Worm (Caenorhabditis elegans): ENCODE data around the gene T23G7.3.
A peak's percentile ranks its signal among the peaks of the same experiment; 100 is the strongest.

T23G7.3 gene

DNA sequence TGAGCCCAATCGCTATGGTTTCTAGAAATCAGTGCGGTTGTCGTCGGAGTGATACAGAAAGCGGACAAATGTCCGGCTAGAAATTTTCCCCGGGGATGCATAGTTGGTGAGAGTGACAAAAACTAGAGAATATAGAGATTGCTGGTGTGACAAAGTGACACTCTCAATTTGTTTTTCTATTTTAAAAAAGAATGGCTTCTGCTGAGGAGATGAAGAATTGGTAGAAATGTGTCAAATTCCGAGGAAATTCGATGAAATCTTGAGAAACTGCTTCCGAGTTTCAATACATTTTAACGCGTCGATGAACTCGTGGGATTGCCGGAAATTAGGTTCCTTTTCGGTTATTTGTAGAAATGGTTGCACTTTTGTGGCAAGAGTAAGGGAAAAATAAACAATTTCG is 26.6 kb upstream of the T23G7.3 start, which contains the start of gene twk-4:
Gene twk-4, minus strand, starts transcription at position 101 of the 400 bp plus-strand sequence.
- TF ChIP-seq dmd-8 (GFP tag; IDR thresholded peaks at IDR 0.05) (no peak), D1046.2 (GFP tag; IDR thresholded peaks at IDR 0.05) (no peak)

DNA sequence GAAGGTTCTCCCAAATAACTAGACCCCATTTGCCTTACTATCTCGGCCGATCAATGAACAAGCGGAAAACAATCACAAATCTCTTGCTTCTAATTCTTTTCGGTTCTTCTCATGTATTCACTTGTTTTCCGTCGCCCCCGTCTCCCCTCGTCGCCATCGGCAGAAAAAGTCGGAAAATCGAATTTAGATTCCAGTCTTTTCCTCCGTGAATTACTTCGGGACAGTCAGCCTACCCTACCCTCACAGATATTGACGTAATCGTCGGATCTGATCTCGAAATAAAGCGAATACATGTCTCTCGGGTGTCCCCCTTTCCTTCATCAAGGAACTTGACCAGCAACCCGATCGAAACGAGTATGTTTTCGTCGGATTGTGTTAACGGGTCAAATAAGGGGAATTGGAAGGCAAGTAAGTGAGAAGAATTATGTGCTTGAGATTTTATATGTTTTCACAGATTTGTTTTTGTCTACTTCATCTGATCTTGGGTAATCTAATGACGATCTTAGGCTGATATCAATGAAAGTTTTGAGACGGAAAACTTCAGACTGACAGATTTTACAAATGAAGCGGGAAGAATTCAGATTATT is 23.0 kb upstream of the T23G7.3 start:
- TF ChIP-seq aha-1 (tag) = peak; percentile 30
- no peak for TF ChIP-seq nhr-10 (tag; optimal IDR thresholded peaks at IDR 0.05)

DNA sequence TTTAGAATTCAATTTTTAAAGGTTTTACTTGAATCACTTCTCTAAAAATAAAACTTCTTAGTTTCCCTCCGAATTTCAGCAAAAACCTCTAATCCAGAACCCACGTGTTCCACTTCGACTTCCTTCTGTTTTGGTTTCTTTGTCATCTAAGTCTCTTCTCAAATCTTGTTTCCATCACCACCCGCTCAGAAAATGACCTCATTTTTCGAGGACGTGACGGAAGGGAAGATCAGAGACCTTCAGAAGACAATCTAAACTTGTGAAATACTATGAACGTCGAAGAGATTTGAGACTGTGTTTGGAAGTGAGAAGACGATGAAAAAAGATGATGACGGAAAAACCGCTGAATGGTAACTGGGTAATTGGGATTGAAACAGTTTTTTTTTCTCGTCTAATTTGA is 22.0 kb upstream of the T23G7.3 start:
- no peak for TF ChIP-seq nhr-10 (tag; optimal IDR thresholded peaks at IDR 0.05)
- TF ChIP-seq nhr-28 (tag; optimal IDR thresholded peaks at IDR 0.05) = peak; percentile 22
- no peak for TF ChIP-seq ama-1 (optimal IDR thresholded peaks at IDR 0.05)
- peak; percentile 70 for TF ChIP-seq aha-1 (tag)
- no peak for TF ChIP-seq hif-1 (tag; optimal IDR thresholded peaks at IDR 0.05)
- TF ChIP-seq mxl-3 (GFP tag; optimal IDR thresholded peaks at IDR 0.05) = peak; percentile 73
- TF ChIP-seq ceh-62 (tag; optimal IDR thresholded peaks at IDR 0.05) = no peak
- TF ChIP-seq unc-62 (GFP tag; optimal IDR thresholded peaks at IDR 0.05 in 1 of 2) = no peak
- TF ChIP-seq unc-62 (tag; optimal IDR thresholded peaks at IDR 0.05) = no peak
- no peak for TF ChIP-seq F49E8.2 (tag; optimal IDR thresholded peaks at IDR 0.05; ENCODE audit: borderline replicate concordance)
- TF ChIP-seq php-3 (GFP tag; IDR thresholded peaks at IDR 0.05) = no peak
- peak; percentile 34 for TF ChIP-seq nhr-25 (tag; optimal IDR thresholded peaks at IDR 0.05; ENCODE audit: borderline replicate concordance, insufficient read depth)
- TF ChIP-seq pqm-1 (tag; optimal IDR thresholded peaks at IDR 0.05) = no peak
- TF ChIP-seq hlh-30 (tag; optimal IDR thresholded peaks at IDR 0.05; ENCODE audit: insufficient read depth) = peak; percentile 11
- peak in 1 of 2 experiments; percentile 48 for TF ChIP-seq mdl-1 (tag; optimal IDR thresholded peaks at IDR 0.05)

DNA sequence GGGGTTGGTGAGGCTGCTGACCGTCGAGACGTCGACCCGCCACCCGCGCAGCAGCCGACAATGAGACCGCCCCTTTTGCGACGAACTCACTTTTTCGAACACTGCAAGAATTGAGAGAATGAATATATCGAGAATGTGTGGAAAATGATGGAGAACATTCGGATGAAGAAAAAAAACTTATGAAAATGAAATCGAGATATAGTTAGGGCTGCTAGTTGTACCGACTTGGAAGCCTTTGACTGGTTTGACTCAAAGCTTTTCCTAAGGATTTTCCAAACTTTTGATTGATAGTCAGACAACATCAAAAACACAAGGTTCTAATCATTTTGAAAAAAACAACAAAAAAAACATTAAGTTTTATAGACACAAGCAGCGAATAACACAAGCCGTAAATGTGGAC is 20.8 kb upstream of the T23G7.3 start, which contains the start of gene sym-2:
Gene sym-2, minus strand, starts transcription at position 101 of the 400 bp plus-strand sequence.
- TF ChIP-seq Y105C5A.15 (GFP tag; IDR thresholded peaks at IDR 0.05) (no peak), daf-19 (GFP tag; conservative IDR thresholded peaks at IDR 0.05) (no peak), egl-43 (GFP tag; IDR thresholded peaks at IDR 0.05) (no peak)

DNA sequence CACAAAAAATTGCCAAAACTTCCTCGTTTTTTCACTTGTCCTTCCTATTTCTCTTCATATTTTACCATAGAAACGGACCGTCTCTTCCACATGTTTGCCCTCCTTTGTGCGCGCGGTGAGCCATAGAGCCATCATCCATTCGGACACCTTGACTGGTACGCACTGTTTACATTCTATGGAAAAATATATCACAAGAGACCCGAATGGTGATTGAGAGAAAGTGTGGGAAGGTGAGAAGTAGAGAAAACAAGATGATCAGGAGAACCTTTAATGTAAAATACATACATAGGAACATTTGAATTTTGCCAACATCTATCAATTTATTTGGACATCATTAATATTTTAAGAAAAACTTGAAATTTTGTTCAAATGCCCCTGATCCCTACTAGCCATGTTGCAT is 18.3 kb upstream of the T23G7.3 start:
- TF ChIP-seq pha-4 (GFP tag; IDR thresholded peaks at IDR 0.05) = no peak
- peak; percentile 87 for TF ChIP-seq pha-4 (tag; optimal IDR thresholded peaks at IDR 0.05)
- TF ChIP-seq lin-1 (GFP tag; IDR thresholded peaks at IDR 0.05) = no peak
- TF ChIP-seq unc-62 (GFP tag; optimal IDR thresholded peaks at IDR 0.05 in 1 of 2) = peak in 1 of 2 experiments; percentile 58
- TF ChIP-seq unc-62 (tag; optimal IDR thresholded peaks at IDR 0.05) = no peak
- no peak for TF ChIP-seq daf-8 (GFP tag; IDR thresholded peaks at IDR 0.05)
- TF ChIP-seq unc-130 (GFP tag; optimal IDR thresholded peaks at IDR 0.05) = no peak
- TF ChIP-seq nhr-6 (tag; optimal IDR thresholded peaks at IDR 0.05) = peak; percentile 29

DNA sequence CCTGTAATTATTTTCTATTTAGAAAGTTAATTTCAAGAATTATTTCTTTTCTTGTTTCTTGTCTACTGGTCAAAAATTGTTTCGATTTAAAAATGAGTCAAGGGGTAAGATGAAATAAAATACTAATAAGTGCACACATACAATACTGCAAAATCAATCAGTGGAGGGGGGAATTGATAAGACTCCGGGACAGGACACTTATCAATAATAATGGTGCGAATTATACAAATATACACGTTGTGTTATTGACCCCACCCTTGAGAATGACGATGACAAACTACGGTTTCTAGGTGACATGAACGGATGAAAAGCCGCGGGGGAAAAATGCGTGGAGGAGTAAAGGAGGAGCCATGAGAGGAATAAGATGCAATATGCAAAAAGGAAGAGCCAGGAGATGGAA is 13.5 kb upstream of the T23G7.3 start:
- no peak for TF ChIP-seq ceh-62 (tag; optimal IDR thresholded peaks at IDR 0.05)
- TF ChIP-seq daf-16 (GFP tag; optimal IDR thresholded peaks at IDR 0.05) = no peak
- peak; percentile 48 for TF ChIP-seq daf-16 (tag; optimal IDR thresholded peaks at IDR 0.05)
- peak; percentile 85 for TF ChIP-seq pqm-1 (tag; optimal IDR thresholded peaks at IDR 0.05)
- TF ChIP-seq zag-1 (tag; optimal IDR thresholded peaks at IDR 0.05) = no peak
- no peak for TF ChIP-seq nhr-11 (tag; optimal IDR thresholded peaks at IDR 0.05)
- peak; percentile 65 for TF ChIP-seq nhr-28 (tag; optimal IDR thresholded peaks at IDR 0.05)
- TF ChIP-seq dve-1 (tag; optimal IDR thresholded peaks at IDR 0.05; ENCODE audit: insufficient read depth) = peak; percentile 41
- TF ChIP-seq mes-2 (tag; optimal IDR thresholded peaks at IDR 0.05; ENCODE audit: poor library complexity, severe bottlenecking) = peak; percentile 4
- TF ChIP-seq hlh-11 (tag; optimal IDR thresholded peaks at IDR 0.05) = peak; percentile 26
- TF ChIP-seq snpc-4 (tag; optimal IDR thresholded peaks at IDR 0.05) = no peak
- no peak for TF ChIP-seq egl-27 (tag; optimal IDR thresholded peaks at IDR 0.05)
